Worm (Caenorhabditis elegans): Measurements from ENCODE around the gene F53H4.3.

- TF ChIP-seq pha-4 (GFP tag; IDR thresholded peaks at IDR 0.05) (peak; percentile 99), pha-4 (tag; optimal IDR thresholded peaks at IDR 0.05) (peak; percentile 51), nhr-237 (tag; optimal IDR thresholded peaks at IDR 0.05) (peak; percentile 76), R02D3.7 (tag; optimal IDR thresholded peaks at IDR 0.05) (no peak), unc-39 (tag; optimal IDR thresholded peaks at IDR 0.05) (peak; percentile 42), ama-1 (optimal IDR thresholded peaks at IDR 0.05) (peak; percentile 30)
Observed at ce11 chrX:15841086-15841622, 46.2 kb downstream of the F53H4.3 start, which contains the start of gene serp-1.1.

Measured in whole organism, L4 larva.